Worm (Caenorhabditis elegans) whole organism, L3 larva: ENCODE measurements around the gene nep-21.

Experiments
- ceh-82 ChIP-seq: fragments of 150-350 bp; optimal IDR thresholded peaks from 2 replicates; lab custom pipeline; 2014; ENCODE audit warnings: missing biosample characterization, missing genetic modification characterization
- lin-15B ChIP-seq: fragments of 150-350 bp; optimal IDR thresholded peaks from 2 replicates; lab custom pipeline; 2014; ENCODE audit warnings: missing biosample characterization, missing genetic modification characterization
- mdl-1 ChIP-seq: fragments of 150-350 bp; optimal IDR thresholded peaks from 2 replicates; lab custom pipeline; 2014; ENCODE audit warnings: missing biosample characterization, missing genetic modification characterization
- nhr-12 ChIP-seq: fragments of 150-350 bp; optimal IDR thresholded peaks from 2 replicates; lab custom pipeline; 2014; ENCODE audit warnings: missing biosample characterization, missing genetic modification characterization
- nhr-76 ChIP-seq: fragments of 150-350 bp; sonication (generic microtip); optimal IDR thresholded peaks from 5 replicates; lab custom pipeline; 2014; ENCODE audit warnings: missing biosample characterization, missing genetic modification characterization
- pha-4 ChIP-seq: fragments of 150-350 bp; optimal IDR thresholded peaks from 2 replicates; lab custom pipeline; 2014; ENCODE audit warnings: missing biosample characterization, missing genetic modification reagents, missing genetic modification characterization
- pqm-1 ChIP-seq: fragments of 150-350 bp; optimal IDR thresholded peaks from 2 replicates; lab custom pipeline; 2017; ENCODE audit warnings: missing biosample characterization, missing genetic modification characterization, inconsistent platforms
- unc-62 ChIP-seq: fragments of 150-350 bp; sonication (generic microtip); optimal IDR thresholded peaks from 4 replicates; lab custom pipeline; 2014; ENCODE audit warnings: missing biosample characterization, missing genetic modification reagents, missing genetic modification characterization
- ztf-11 ChIP-seq: fragments of 150-350 bp; optimal IDR thresholded peaks from 2 replicates; lab custom pipeline; 2014; ENCODE audit warnings: missing biosample characterization, missing genetic modification characterization
- ztf-4 ChIP-seq: fragments of 150-350 bp; optimal IDR thresholded peaks from 2 replicates; lab custom pipeline; 2014; ENCODE audit warnings: missing biosample characterization, missing genetic modification characterization

- TF ChIP-seq pha-4 (tag; lab: Kevin White, UChicago) (no peak), mdl-1 (tag; lab: Kevin White, UChicago) (no peak), nhr-12 (tag; lab: Kevin White, UChicago) (no peak), lin-15B (no peak), ceh-82 (tag; lab: Kevin White, UChicago) (no peak), unc-62 (GFP tag; lab: Kevin White, UChicago) (no peak), ztf-4 (tag; lab: Kevin White, UChicago) (no peak), ztf-11 (tag; lab: Kevin White, UChicago) (no peak), nhr-76 (no peak), pqm-1 (tag; lab: Kevin White, UChicago) (no peak)
Measured at ce11 chrV:14235942-14236341, 9.7 kb upstream of the nep-21 start, which contains the start of gene ent-3.
